Worm (Caenorhabditis elegans): Measurements from ENCODE around the gene T24E12.2.

The T24E12.2 gene

DNA sequence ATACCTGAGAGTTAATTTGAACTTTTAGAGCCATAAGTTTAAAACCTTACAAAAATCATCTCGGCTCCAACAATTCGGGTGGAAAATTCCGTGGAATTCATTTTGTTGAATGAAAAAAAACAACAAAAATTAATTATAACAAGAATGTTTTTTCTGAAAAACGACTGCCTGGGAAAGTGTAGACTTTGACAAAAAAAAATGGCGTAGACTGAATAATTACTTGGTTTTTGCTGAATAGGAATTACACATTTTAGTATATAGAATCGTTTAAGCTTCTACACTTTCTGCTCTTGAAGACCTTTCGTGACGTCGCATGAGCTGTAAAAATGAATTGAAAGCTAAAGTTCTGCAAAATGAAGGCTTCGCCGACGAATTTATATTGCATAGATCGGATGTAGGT, 18.3 kb upstream of the T24E12.2 start, which contains the start of gene srx-112:
Gene srx-112 (minus strand): TSS at position 101 of the 400 bp plus-strand sequence.
- TF ChIP-seq dao-5 (tag; optimal IDR thresholded peaks at IDR 0.05) (no peak), W03F9.2 (tag; optimal IDR thresholded peaks at IDR 0.05) (no peak), him-1 (tag; optimal IDR thresholded peaks at IDR 0.05) (no peak)

DNA sequence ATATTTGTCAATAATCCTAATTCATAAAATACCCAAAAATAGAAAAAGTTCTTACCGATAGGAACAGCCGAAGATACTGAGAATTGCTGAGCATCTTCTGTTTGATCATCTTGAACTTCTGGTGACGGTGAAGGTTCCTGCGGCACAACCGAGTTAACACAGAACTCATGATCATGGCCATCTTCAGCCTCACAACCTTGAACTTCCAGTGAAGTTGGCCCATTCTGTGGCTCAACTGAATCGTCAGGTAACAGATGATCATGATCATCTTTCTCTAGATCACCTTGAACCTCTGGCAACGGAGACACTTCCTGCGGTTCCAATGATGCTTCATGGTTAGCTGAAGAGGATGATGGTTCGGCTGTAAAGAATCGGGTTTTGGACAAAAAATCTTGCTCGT, 11.1 kb upstream of the T24E12.2 start:
- TF ChIP-seq him-1 (tag; optimal IDR thresholded peaks at IDR 0.05) (no peak), dao-5 (tag; optimal IDR thresholded peaks at IDR 0.05) (no peak), W03F9.2 (tag; optimal IDR thresholded peaks at IDR 0.05) (no peak)

DNA sequence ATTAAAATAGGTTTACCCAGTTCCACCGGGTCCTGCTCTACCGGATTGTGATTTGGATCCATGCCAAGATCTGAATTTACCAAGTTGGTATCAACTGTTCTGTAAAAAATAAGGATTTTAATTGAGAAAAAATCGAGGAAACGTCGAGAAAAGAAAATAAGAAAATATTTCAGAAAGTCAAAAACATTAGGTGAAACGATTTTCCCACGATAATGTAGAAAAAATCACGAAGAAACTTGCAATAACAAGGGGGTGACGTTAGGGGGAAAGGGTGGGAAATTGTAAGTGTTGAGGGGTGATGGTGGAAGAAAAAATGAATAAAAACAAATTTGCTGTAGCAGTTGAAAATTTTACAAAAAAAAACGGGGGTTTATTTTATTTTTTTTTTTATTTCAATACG, 9.6 kb upstream of the T24E12.2 start, which contains the start of gene T24E12.10:
Gene T24E12.10 (minus strand): TSS at position 101 of the 400 bp plus-strand sequence.
- TF ChIP-seq dao-5 (tag; optimal IDR thresholded peaks at IDR 0.05): no peak
- TF ChIP-seq W03F9.2 (tag; optimal IDR thresholded peaks at IDR 0.05): no peak
- TF ChIP-seq him-1 (tag; optimal IDR thresholded peaks at IDR 0.05): no peak

DNA sequence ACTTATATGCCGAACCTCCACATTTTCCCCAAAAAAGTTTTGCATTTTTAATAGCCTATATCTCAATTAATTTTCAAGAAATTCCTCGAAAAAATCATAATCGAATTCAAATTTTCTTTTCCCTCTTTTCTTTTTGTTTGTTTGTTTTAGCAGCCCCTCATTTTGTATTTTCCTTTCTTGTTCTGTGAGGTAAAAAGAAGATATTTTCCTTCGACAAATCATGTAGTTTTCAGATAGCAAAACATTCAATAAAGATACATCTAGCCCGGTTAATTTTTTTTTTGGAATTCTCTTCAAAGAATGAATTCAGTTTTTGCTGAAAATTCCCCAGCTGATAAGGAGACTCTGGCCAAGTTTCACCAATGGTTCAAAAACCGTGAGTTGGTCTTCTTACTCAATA, 7.0 kb upstream of the T24E12.2 start, which contains the start of gene T24E12.3:
Gene T24E12.3 (plus strand): TSS at position 301 of the 400 bp plus-strand sequence.
- no peak for TF ChIP-seq him-1 (tag; optimal IDR thresholded peaks at IDR 0.05)
- TF ChIP-seq dao-5 (tag; optimal IDR thresholded peaks at IDR 0.05): no peak
- no peak for TF ChIP-seq W03F9.2 (tag; optimal IDR thresholded peaks at IDR 0.05)

DNA sequence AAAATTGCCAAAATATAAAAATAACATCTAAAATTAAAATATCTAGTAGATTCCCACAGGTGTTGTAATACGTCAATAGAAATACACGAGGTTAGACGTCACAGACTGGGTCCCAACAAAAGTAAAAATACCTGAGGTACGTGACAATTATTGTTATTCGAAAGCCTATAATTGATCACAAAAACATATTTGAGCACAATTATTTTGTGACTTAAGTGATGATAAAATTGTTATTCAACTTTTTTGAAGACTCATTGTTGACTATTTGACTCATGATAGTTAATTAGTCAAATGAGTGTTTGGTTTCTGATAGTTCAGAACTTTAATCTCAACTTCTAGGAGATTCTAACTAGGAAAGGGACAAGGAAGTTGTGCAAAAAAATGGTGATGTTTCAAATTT, 4.9 kb upstream of the T24E12.2 start:
- no peak for TF ChIP-seq him-1 (tag; optimal IDR thresholded peaks at IDR 0.05)
- TF ChIP-seq W03F9.2 (tag; optimal IDR thresholded peaks at IDR 0.05): no peak
- no peak for TF ChIP-seq dao-5 (tag; optimal IDR thresholded peaks at IDR 0.05)

DNA sequence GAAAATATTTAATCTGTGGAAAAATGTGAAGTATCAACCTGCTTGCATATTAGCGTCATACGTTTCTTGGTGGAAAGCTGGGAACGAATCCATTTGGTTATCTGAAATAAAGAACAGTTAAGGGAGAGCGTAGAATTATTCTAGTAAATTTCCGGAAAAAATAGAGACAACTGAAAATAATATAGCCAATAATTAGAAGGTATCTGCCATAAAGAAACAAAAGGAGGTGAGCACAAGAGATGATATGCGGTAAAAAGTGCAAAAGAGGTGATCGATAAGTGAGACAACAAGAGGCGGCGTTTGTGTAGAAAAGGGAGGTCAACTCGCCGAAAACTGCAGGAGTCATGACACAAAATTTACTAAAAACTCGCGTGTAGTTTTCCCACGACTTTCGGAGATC, 3.3 kb upstream of the T24E12.2 start, which contains the start of gene T24E12.11:
Gene T24E12.11 (minus strand): TSS at position 101 of the 400 bp plus-strand sequence.
- TF ChIP-seq him-1 (tag; optimal IDR thresholded peaks at IDR 0.05): no peak
- TF ChIP-seq W03F9.2 (tag; optimal IDR thresholded peaks at IDR 0.05): no peak

DNA sequence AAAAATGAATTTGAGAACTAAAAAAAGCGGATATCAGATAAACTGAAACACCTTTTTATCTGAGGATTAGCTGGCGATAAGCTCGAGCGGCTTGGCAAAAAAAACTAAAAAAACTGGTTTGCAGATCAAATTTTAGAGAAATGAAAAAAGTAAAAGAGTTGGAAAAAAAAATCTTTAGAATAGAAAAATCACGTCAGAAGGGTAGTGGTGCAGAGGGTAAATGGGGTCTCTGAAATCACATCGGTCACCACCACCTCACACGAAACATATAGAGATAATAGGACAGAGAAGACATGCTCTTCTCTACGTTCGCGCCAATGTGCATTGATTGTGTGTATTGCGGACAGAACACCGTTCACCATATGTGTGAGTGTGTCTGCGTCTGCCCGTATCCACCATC, 1.5 kb upstream of the T24E12.2 start:
- TF ChIP-seq W03F9.2 (tag; optimal IDR thresholded peaks at IDR 0.05) (no peak), him-1 (tag; optimal IDR thresholded peaks at IDR 0.05) (no peak), dao-5 (tag; optimal IDR thresholded peaks at IDR 0.05) (no peak)

DNA sequence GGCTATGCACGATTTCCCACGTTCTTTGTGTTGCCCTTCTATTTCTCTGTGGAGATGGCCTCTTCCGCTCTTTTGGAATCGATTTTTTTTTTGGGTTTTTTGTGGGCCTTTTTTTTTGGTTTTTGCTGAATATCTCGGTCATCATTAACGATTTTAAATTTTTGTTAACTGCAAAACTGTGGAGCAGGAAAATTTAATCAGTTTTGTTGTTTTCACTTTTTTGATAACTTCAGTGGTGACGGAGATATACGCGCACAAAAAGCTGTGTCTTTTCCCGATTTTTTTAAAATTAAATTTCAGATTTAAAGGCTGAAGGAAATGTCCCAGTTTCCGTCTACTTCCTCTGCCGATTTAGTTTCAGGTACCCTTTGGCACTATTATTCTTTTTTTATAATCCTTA, 2.5 kb downstream of the T24E12.2 start, which contains the start of gene T24E12.1:
Gene T24E12.1 (plus strand): TSS at position 301 of the 400 bp plus-strand sequence.
- TF ChIP-seq dao-5 (tag; optimal IDR thresholded peaks at IDR 0.05) (no peak), him-1 (tag; optimal IDR thresholded peaks at IDR 0.05) (no peak), W03F9.2 (tag; optimal IDR thresholded peaks at IDR 0.05) (no peak)

DNA sequence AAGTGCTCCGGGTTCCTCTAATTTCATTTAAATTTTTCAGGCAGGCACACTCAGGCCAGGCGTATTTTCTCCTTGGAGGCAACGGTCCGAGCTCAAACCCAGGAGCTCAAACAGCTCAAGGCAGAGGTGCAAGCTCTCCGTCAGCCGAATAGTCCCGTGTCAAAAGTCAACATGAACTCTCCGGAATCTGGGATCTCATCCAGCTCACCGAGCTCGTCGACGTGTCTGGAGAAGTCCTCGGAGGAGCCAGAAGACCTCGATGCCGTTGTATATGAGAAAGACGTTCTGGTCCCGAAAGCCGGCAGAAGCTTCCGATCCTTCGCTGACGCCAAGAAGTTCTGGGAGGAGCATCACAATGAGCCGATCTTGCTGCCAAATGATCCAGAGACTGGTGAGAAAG, 3.0 kb downstream of the T24E12.2 start:
- TF ChIP-seq W03F9.2 (tag; optimal IDR thresholded peaks at IDR 0.05): no peak
- no peak for TF ChIP-seq him-1 (tag; optimal IDR thresholded peaks at IDR 0.05)
- TF ChIP-seq dao-5 (tag; optimal IDR thresholded peaks at IDR 0.05): no peak

DNA sequence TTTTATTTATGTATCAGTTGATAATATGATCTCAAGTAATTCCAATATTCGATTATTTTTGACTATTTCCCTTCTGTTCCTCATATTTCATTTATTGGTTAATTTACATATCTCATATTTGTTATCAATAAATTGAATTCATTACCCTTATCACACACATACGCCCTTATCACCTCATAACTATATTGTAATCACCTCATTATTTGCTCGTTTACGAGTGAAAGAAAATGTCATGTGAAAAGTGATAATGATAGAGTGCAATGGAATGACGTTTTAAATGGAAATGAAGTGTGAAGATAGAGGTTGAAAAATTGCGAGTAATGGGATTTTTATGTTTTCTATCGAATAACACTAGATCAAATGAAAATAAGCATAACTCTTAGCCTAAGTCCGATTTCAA, 3.8 kb downstream of the T24E12.2 start:
- TF ChIP-seq W03F9.2 (tag; optimal IDR thresholded peaks at IDR 0.05) (no peak), him-1 (tag; optimal IDR thresholded peaks at IDR 0.05) (no peak), dao-5 (tag; optimal IDR thresholded peaks at IDR 0.05) (no peak)

DNA sequence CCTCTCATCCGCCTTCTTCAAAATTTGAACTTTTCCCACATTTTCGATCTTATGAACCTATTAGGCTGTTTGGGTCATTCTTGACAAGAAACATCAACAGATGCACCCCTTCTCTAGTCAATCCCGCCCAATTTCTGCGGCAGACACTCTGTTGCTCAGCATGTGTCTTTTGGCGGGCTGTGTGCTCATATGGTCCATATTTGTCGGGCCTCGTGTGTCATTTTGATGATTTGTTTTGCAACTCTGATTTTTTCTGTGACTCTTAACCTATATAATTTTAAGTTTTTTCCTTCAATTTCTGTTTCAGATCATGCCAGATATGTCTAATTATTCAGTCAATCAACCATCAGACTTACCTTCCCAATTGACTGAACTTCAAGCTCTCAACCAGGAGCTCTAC, 4.4 kb downstream of the T24E12.2 start, which contains the start of gene T24E12.13:
Gene T24E12.13 (plus strand): TSS at position 301 of the 400 bp plus-strand sequence.
- TF ChIP-seq W03F9.2 (tag; optimal IDR thresholded peaks at IDR 0.05) (no peak), him-1 (tag; optimal IDR thresholded peaks at IDR 0.05) (no peak)

DNA sequence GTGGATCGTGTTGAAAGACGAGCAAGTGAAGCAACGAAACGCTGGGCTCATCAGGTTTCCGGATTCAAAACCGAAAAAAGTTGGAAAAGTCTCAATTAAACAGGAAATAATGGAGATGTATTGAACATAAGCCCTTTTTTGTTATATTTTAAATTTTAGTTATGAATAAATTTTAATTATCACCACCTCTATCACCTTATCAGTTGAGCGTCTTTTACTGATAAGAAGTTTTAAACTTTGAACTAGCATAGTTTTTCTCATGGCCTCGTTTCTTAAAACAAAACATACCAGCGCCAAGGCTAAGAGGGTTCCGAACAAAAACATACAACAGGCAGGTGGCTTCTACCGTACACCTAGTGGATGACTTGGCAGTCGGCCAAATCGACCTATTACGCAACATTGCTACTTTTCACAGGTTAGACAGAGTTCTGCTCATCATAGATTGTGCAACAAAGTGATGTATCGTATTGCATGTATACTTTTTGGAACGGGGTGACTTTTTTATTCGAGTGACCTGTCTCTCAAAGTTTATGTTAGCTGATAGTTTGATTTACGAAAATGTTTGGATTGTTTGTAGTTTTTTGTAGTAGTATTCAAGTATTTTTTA, 5.7 kb downstream of the T24E12.2 start:
- TF ChIP-seq W03F9.2 (tag; optimal IDR thresholded peaks at IDR 0.05): no peak
- TF ChIP-seq him-1 (tag; optimal IDR thresholded peaks at IDR 0.05): no peak
- no peak for TF ChIP-seq dao-5 (tag; optimal IDR thresholded peaks at IDR 0.05)

DNA sequence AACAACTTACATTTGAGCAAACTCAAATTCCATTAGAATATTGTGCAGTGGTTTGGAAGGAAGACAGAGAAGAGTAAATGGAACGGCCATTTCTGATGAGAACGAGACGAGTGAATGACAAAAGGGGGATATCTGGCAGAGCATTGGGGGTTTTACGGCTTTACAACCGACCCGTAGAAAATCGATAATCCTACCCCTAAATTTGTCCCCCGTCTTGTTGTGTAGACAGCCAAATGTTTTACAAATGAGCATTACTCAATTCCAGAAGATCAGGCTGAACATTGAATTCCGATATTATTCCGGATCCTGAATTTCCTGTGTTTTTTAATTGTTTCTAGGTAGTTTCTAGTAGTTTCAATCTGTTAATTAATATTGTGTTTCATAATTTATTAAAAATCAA, 10.6 kb downstream of the T24E12.2 start, which contains the start of gene fbxb-99:
Gene fbxb-99 (minus strand): TSS at position 101 of the 400 bp plus-strand sequence.
- TF ChIP-seq W03F9.2 (tag; optimal IDR thresholded peaks at IDR 0.05) (no peak), him-1 (tag; optimal IDR thresholded peaks at IDR 0.05) (no peak), dao-5 (tag; optimal IDR thresholded peaks at IDR 0.05) (no peak)

DNA sequence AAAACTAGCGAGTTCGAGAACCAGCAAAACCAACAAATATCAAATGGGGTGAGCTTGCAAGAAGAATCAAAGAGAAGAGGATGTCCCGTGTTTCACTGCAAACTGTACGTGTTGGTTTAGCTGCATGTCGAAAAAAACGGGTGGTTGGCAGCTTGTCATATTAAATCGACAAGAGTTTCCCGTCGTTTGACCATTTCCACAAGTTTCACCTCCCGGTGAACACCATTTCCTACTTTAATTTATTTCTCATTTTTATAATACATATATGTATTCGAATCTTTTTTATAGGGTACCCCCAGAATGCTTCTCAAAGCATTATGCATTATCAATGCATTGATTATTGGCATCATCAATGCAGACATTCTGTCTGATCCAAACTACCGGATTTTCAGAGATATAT, 12.6 kb downstream of the T24E12.2 start, which contains the start of gene Y8A9A.2:
Gene Y8A9A.2 (plus strand): TSS at position 301 of the 400 bp plus-strand sequence.
- no peak for TF ChIP-seq dao-5 (tag; optimal IDR thresholded peaks at IDR 0.05)
- no peak for TF ChIP-seq him-1 (tag; optimal IDR thresholded peaks at IDR 0.05)
- no peak for TF ChIP-seq W03F9.2 (tag; optimal IDR thresholded peaks at IDR 0.05)

DNA sequence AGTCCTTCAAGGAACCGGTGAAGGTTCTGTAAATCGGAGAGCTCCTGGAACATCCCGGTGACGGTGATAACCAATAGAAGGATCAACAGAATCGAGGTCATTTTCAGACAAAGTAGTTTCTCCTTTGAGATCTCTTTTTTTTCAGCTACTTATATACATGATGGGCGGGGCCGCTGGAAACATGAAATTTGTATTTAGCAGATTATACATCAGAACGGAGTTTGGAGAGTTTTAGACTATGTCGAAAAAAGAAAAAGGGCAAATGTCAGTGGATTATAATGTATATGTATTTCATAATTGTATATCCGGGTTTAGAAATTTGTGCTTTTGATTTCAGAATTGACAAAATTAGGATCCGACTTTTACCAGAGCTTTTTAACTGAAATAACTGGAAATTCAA, 20.5 kb downstream of the T24E12.2 start, which contains the start of gene ins-32:
Gene ins-32 (minus strand): TSS at position 101 of the 400 bp plus-strand sequence.
- TF ChIP-seq dao-5 (tag; optimal IDR thresholded peaks at IDR 0.05) (no peak), W03F9.2 (tag; optimal IDR thresholded peaks at IDR 0.05) (no peak), him-1 (tag; optimal IDR thresholded peaks at IDR 0.05) (no peak)

Measured in whole organism, L4/young adult.